Fruit fly (Drosophila melanogaster) whole organism, wandering third instar larva: ENCODE results near the gene vari.

Experiments
- Dfd ChIP-seq: fragments of >200 bp; optimal IDR thresholded peaks from 2 replicates; lab custom pipeline; 2017; ENCODE audit warnings: missing biosample characterization, missing genetic modification characterization
- Hr83 ChIP-seq: fragments of 200-300 bp; sonication (Bioruptor generic); optimal IDR thresholded peaks from 2 replicates; lab custom pipeline; 2016; ENCODE audit warnings: missing biosample characterization, mild to moderate bottlenecking, missing genetic modification characterization, moderate library complexity; ENCODE audit not compliant: poor library complexity, severe bottlenecking
- Jra ChIP-seq: sonication (Bioruptor generic); optimal IDR thresholded peaks from 2 replicates; lab custom pipeline; 2016; ENCODE audit warnings: missing biosample characterization, missing genetic modification characterization
- br ChIP-seq: fragments of 200-800 bp; sonication (Bioruptor generic); optimal IDR thresholded peaks from 2 replicates; lab custom pipeline; 2016; ENCODE audit warnings: missing biosample characterization, missing genetic modification characterization
- dmrt93B ChIP-seq: fragments of 200-800 bp; sonication (Bioruptor generic); optimal IDR thresholded peaks from 2 replicates; lab custom pipeline; 2018; ENCODE audit warnings: missing biosample characterization, mild to moderate bottlenecking, missing genetic modification characterization
- fru ChIP-seq: fragments of 200-800 bp; sonication (Bioruptor generic); optimal IDR thresholded peaks from 3 replicates; lab custom pipeline; 2016; ENCODE audit warnings: missing biosample characterization, mild to moderate bottlenecking, missing genetic modification characterization
- h ChIP-seq: fragments of 200-800 bp; sonication (Bioruptor generic); optimal IDR thresholded peaks from 3 replicates; lab custom pipeline; 2016; ENCODE audit warnings: missing biosample characterization, mild to moderate bottlenecking, missing genetic modification characterization
- jim ChIP-seq: fragments of 175-275, 200-325 bp; sonication (Bioruptor generic); optimal IDR thresholded peaks from 2 replicates; lab custom pipeline; 2016; ENCODE audit warnings: missing biosample characterization, mild to moderate bottlenecking, missing genetic modification characterization
- pan ChIP-seq: fragments of >200 bp; optimal IDR thresholded peaks from 2 replicates; lab custom pipeline; 2017
- psq ChIP-seq: fragments of 200-800 bp; sonication (Bioruptor generic); optimal IDR thresholded peaks from 3 replicates; lab custom pipeline; 2017; ENCODE audit warnings: missing biosample characterization, mild to moderate bottlenecking, missing genetic modification characterization, moderate library complexity
- sv ChIP-seq: fragments of 200-800 bp; sonication (Bioruptor generic); optimal IDR thresholded peaks from 3 replicates; lab custom pipeline; 2016; ENCODE audit warnings: missing biosample characterization, missing genetic modification characterization
- tai ChIP-seq: sonication (Bioruptor generic); optimal IDR thresholded peaks from 2 replicates; lab custom pipeline; 2016; ENCODE audit warnings: missing biosample characterization, missing genetic modification characterization

dm6 chr2L:20837885-20838284 is 41.0 kb upstream of the vari start, which contains the start of gene Spn38F:
- TF ChIP-seq tai (GFP tag; lab: Kevin White, UChicago), result no peak
- no peak for TF ChIP-seq fru
- no peak for TF ChIP-seq dmrt93B (GFP tag; lab: Kevin White, UChicago)
- no peak for TF ChIP-seq sv (GFP tag; lab: Kevin White, UChicago)
- TF ChIP-seq Hr83 (GFP tag; lab: Kevin White, UChicago), result no peak
- TF ChIP-seq Dfd, result no peak
- no peak for TF ChIP-seq br
- no peak for TF ChIP-seq Jra (GFP tag; lab: Kevin White, UChicago)
- no peak for TF ChIP-seq jim (GFP tag; lab: Kevin White, UChicago)
- no peak for TF ChIP-seq h (GFP tag; lab: Kevin White, UChicago)
- TF ChIP-seq psq (GFP tag; lab: Kevin White, UChicago), result no peak
- no peak for TF ChIP-seq pan (lab: Kevin White, UChicago)
